Fruit fly (Drosophila melanogaster) whole organism, embryonic: ENCODE data around the gene sxe2.

Experiments used
- B-H1 ChIP-seq: fragments of 200-800 bp; sonication (Bioruptor generic); IDR thresholded peaks from 3 replicates; pipeline ENCODE4 v1.3.6; 2022; ENCODE audit warnings: missing biosample characterization, missing genetic modification characterization
- BtbVII ChIP-seq: fragments of 200-800 bp; sonication (Bioruptor generic); optimal IDR thresholded peaks from 3 replicates; lab custom pipeline; 2017; ENCODE audit warnings: missing biosample characterization, mild to moderate bottlenecking, missing genetic modification characterization
- CG11696 ChIP-seq: fragments of 200-800 bp; sonication (Bioruptor generic); IDR thresholded peaks from 2 replicates; pipeline ENCODE4 v1.3.6; 2022; ENCODE audit warnings: missing biosample characterization, missing genetic modification characterization
- CG12391 ChIP-seq: fragments of 200-800 bp; sonication (Bioruptor generic); optimal IDR thresholded peaks from 3 replicates; lab custom pipeline; 2018; ENCODE audit warnings: missing biosample characterization, mild to moderate bottlenecking, missing genetic modification characterization, moderate library complexity
- CG12659 ChIP-seq: fragments of 200-800 bp; sonication (Bioruptor generic); optimal IDR thresholded peaks from 3 replicates; lab custom pipeline; 2017; ENCODE audit warnings: mild to moderate bottlenecking, missing biosample characterization, missing genetic modification reagents, missing genetic modification characterization
- CG13775 ChIP-seq: fragments of 200-800 bp; sonication (Bioruptor generic); optimal IDR thresholded peaks from 3 replicates; lab custom pipeline; 2017; ENCODE audit warnings: missing biosample characterization, mild to moderate bottlenecking, missing genetic modification characterization
- CG14050 ChIP-seq: fragments of 200-800 bp; sonication (Bioruptor generic); IDR thresholded peaks from 3 replicates; pipeline ENCODE4 v1.3.6; 2022; ENCODE audit warnings: missing biosample characterization, missing genetic modification characterization
- CG14441 ChIP-seq: fragments of 200-800 bp; sonication (Bioruptor generic); IDR thresholded peaks from 2 replicates; pipeline ENCODE4 v1.3.6; 2022; ENCODE audit warnings: missing biosample characterization, missing genetic modification characterization
- CG14965 ChIP-seq: fragments of 200-800 bp; sonication (Bioruptor generic); optimal IDR thresholded peaks from 2 replicates; lab custom pipeline; 2016; ENCODE audit warnings: missing biosample characterization, missing genetic modification characterization, borderline replicate concordance
- CG17385 ChIP-seq: fragments of 200-800 bp; sonication (Bioruptor generic); optimal IDR thresholded peaks from 3 replicates; lab custom pipeline; 2018; ENCODE audit warnings: missing biosample characterization, mild to moderate bottlenecking, missing genetic modification characterization
- CG1832 ChIP-seq: fragments of 200-800 bp; sonication (Bioruptor generic); optimal IDR thresholded peaks from 2 replicates; lab custom pipeline; 2017; ENCODE audit warnings: missing biosample characterization, mild to moderate bottlenecking, missing genetic modification characterization, inconsistent platforms
- CG18599 ChIP-seq: fragments of 200-800 bp; sonication (Bioruptor generic); optimal IDR thresholded peaks from 3 replicates; lab custom pipeline; 2017; ENCODE audit warnings: missing biosample characterization, missing genetic modification characterization, mild to moderate bottlenecking, moderate library complexity, missing genetic modification reagents
- CG2889 ChIP-seq: fragments of 200-800 bp; sonication (Bioruptor generic); IDR thresholded peaks from 3 replicates; pipeline ENCODE4 v1.3.6; 2022; ENCODE audit warnings: missing biosample characterization, missing genetic modification characterization
- CG30020 ChIP-seq: fragments of 200-800 bp; optimal IDR thresholded peaks from 2 replicates; lab custom pipeline; 2019; ENCODE audit warnings: missing biosample characterization, mild to moderate bottlenecking, missing genetic modification characterization, moderate library complexity
- CG30403 ChIP-seq: fragments of 200-800 bp; sonication (Bioruptor generic); optimal IDR thresholded peaks from 3 replicates; lab custom pipeline; 2016; ENCODE audit warnings: missing biosample characterization, missing genetic modification characterization
- CG31365 ChIP-seq: fragments of 200-800 bp; sonication (Bioruptor generic); optimal IDR thresholded peaks from 2 replicates; lab custom pipeline; 2018; ENCODE audit warnings: missing biosample characterization, mild to moderate bottlenecking, missing genetic modification characterization
- CG3163 ChIP-seq: fragments of 200-800 bp; sonication (Bioruptor generic); optimal IDR thresholded peaks from 3 replicates; lab custom pipeline; 2016; ENCODE audit warnings: missing biosample characterization, missing genetic modification characterization
- CG32772 ChIP-seq: fragments of 200-800 bp; sonication (Bioruptor generic); IDR thresholded peaks from 2 replicates; pipeline ENCODE4 v1.3.6; 2022; ENCODE audit warnings: missing biosample characterization, missing genetic modification characterization
- CG4328 ChIP-seq: fragments of 200-800 bp; sonication (Bioruptor generic); optimal IDR thresholded peaks from 3 replicates; lab custom pipeline; 2017; ENCODE audit warnings: missing biosample characterization, missing genetic modification reagents, missing genetic modification characterization
- CG5245 ChIP-seq: fragments of 200-800 bp; sonication (Bioruptor generic); optimal IDR thresholded peaks from 3 replicates; lab custom pipeline; 2016; ENCODE audit warnings: missing biosample characterization, missing genetic modification characterization
- CG7372 ChIP-seq: fragments of 200-800 bp; sonication (Bioruptor generic); IDR thresholded peaks from 2 replicates; pipeline ENCODE4 v1.3.6; 2022; ENCODE audit warnings: missing biosample characterization, missing genetic modification characterization
- Dek ChIP-seq: fragments of 200-800 bp; sonication (Bioruptor generic); optimal IDR thresholded peaks from 3 replicates; lab custom pipeline; 2019; ENCODE audit warnings: missing biosample characterization, mild to moderate bottlenecking, missing genetic modification characterization, moderate library complexity
- Eip74EF ChIP-seq, 2 experiments: fragments of 200-800 bp in 1 of 2; fragments of >200 bp in 1 of 2; sonication (Bioruptor generic) in 1 of 2; optimal IDR thresholded peaks; 2 replicates each; lab custom pipeline; 2017 to 2019; ENCODE audit warnings: missing biosample characterization in 2 of 2, missing genetic modification characterization in 2 of 2, mild to moderate bottlenecking in 1 of 2, moderate library complexity in 1 of 2
- H15 ChIP-seq: fragments of 200-800 bp; sonication (Bioruptor generic); IDR thresholded peaks from 3 replicates; pipeline ENCODE4 v1.3.6; 2022; ENCODE audit warnings: missing biosample characterization, missing genetic modification characterization
- HLH4C ChIP-seq: fragments of 200-800 bp; sonication (Bioruptor generic); IDR thresholded peaks from 3 replicates; pipeline ENCODE4 v1.3.6; 2022; ENCODE audit warnings: missing biosample characterization, missing genetic modification characterization; ENCODE audit not compliant: partially characterized antibody
- Hr78 ChIP-seq, 2 experiments: fragments of 200-800 bp in 1 of 2; fragments of >200 bp in 1 of 2; sonication (Bioruptor generic) in 1 of 2; optimal IDR thresholded peaks; 2 replicates each; lab custom pipeline; 2017 to 2019; ENCODE audit warnings: missing biosample characterization in 2 of 2, missing genetic modification characterization in 2 of 2, mild to moderate bottlenecking in 1 of 2, moderate library complexity in 1 of 2
- Hsf ChIP-seq: fragments of 200-800 bp; sonication (Bioruptor generic); optimal IDR thresholded peaks from 3 replicates; lab custom pipeline; 2016; ENCODE audit warnings: missing biosample characterization, missing genetic modification characterization
- Jarid2 ChIP-seq: fragments of 200-800 bp; sonication (Bioruptor generic); optimal IDR thresholded peaks from 3 replicates; lab custom pipeline; 2017; ENCODE audit warnings: mild to moderate bottlenecking, missing biosample characterization, missing genetic modification reagents, missing genetic modification characterization
- Sox102F ChIP-seq: fragments of 200-800 bp; sonication (Bioruptor generic); optimal IDR thresholded peaks from 2 replicates; lab custom pipeline; 2018; ENCODE audit warnings: missing biosample characterization, mild to moderate bottlenecking, missing genetic modification characterization, moderate library complexity
- Taf1 ChIP-seq: fragments of 200-800 bp; sonication (Bioruptor generic); IDR thresholded peaks from 2 replicates; pipeline ENCODE4 v1.3.6; 2022; ENCODE audit warnings: missing biosample characterization, missing genetic modification characterization
- Usf ChIP-seq: fragments of 200-800 bp; sonication (Bioruptor generic); optimal IDR thresholded peaks from 2 replicates; lab custom pipeline; 2017; ENCODE audit warnings: missing genotype, missing biosample characterization, missing genetic modification characterization
- ac ChIP-seq: fragments of 200-800 bp; sonication (Bioruptor generic); optimal IDR thresholded peaks from 3 replicates; lab custom pipeline; 2017; ENCODE audit warnings: missing biosample characterization, mild to moderate bottlenecking, missing genetic modification characterization
- al ChIP-seq: fragments of 200-800 bp; sonication (Bioruptor generic); IDR thresholded peaks from 2 replicates; pipeline ENCODE4 v1.3.6; 2022; ENCODE audit warnings: missing biosample characterization, missing genetic modification characterization
- aop ChIP-seq: fragments of 200-800 bp; sonication (Bioruptor generic); IDR thresholded peaks from 2 replicates; pipeline ENCODE4 v1.3.6; 2022; ENCODE audit warnings: missing biosample characterization, missing genetic modification characterization
- az2 ChIP-seq: fragments of 200-800 bp; sonication (Bioruptor generic); optimal IDR thresholded peaks from 3 replicates; lab custom pipeline; 2016; ENCODE audit warnings: missing biosample characterization, missing genetic modification characterization
- bigmax ChIP-seq: fragments of 200-800 bp; sonication (Bioruptor generic); optimal IDR thresholded peaks from 2 replicates; lab custom pipeline; 2018; ENCODE audit warnings: missing biosample characterization, mild to moderate bottlenecking, missing genetic modification characterization
- bowl ChIP-seq: fragments of 200-800 bp; sonication (Bioruptor generic); IDR thresholded peaks from 2 replicates; pipeline ENCODE4 v1.3.6; 2022; ENCODE audit warnings: missing biosample characterization, missing genetic modification characterization
- br ChIP-seq: fragments of >200 bp; optimal IDR thresholded peaks from 2 replicates; lab custom pipeline; 2017
- gfzf ChIP-seq: fragments of 200-800 bp; sonication (Bioruptor generic); optimal IDR thresholded peaks from 2 replicates; lab custom pipeline; 2016; ENCODE audit warnings: missing biosample characterization, mild to moderate bottlenecking, missing genetic modification characterization, moderate library complexity
- gro ChIP-seq: fragments of 200-800 bp; sonication (Bioruptor generic); optimal IDR thresholded peaks from 2 replicates; lab custom pipeline; 2016; ENCODE audit warnings: missing biosample characterization, missing genetic modification characterization
- ind ChIP-seq: fragments of 200-800 bp; sonication (Bioruptor generic); optimal IDR thresholded peaks from 3 replicates; lab custom pipeline; 2016; ENCODE audit warnings: missing biosample characterization, missing genetic modification characterization
- jing ChIP-seq: fragments of 200-800 bp; sonication (Bioruptor generic); optimal IDR thresholded peaks from 2 replicates; lab custom pipeline; 2018; ENCODE audit warnings: missing biosample characterization, mild to moderate bottlenecking, missing genetic modification characterization
- ken ChIP-seq: fragments of 200-800 bp; sonication (Bioruptor generic); IDR thresholded peaks from 3 replicates; pipeline ENCODE4 v1.3.6; 2022; ENCODE audit warnings: missing biosample characterization, missing genetic modification characterization
- nerfin-2 ChIP-seq: fragments of 200-800 bp; sonication (Bioruptor generic); IDR thresholded peaks from 2 replicates; pipeline ENCODE4 v1.3.6; 2022; ENCODE audit warnings: missing biosample characterization, missing genetic modification characterization; ENCODE audit not compliant: partially characterized antibody
- nom ChIP-seq: fragments of 200-800 bp; sonication (Bioruptor generic); optimal IDR thresholded peaks from 2 replicates; lab custom pipeline; 2017; ENCODE audit warnings: missing biosample characterization, missing genetic modification characterization, mild to moderate bottlenecking, moderate library complexity, missing genetic modification reagents
- phol ChIP-seq: fragments of 200-800 bp; sonication (Bioruptor generic); optimal IDR thresholded peaks from 3 replicates; lab custom pipeline; 2018; ENCODE audit warnings: missing biosample characterization, mild to moderate bottlenecking, missing genetic modification characterization, moderate library complexity
- pzg ChIP-seq: fragments of 200-800 bp; sonication (Bioruptor generic); optimal IDR thresholded peaks from 3 replicates; lab custom pipeline; 2018; ENCODE audit warnings: missing biosample characterization, mild to moderate bottlenecking, missing genetic modification characterization, moderate library complexity
- sens ChIP-seq: fragments of 200-800 bp; sonication (Bioruptor generic); peaks from one replicate; lab custom pipeline; 2016; ENCODE audit warnings: missing biosample characterization, missing genetic modification characterization
- usp ChIP-seq: fragments of >200 bp; optimal IDR thresholded peaks from 2 replicates; lab custom pipeline; 2017; ENCODE audit warnings: missing biosample characterization, missing genetic modification characterization

sxe2 gene

DNA sequence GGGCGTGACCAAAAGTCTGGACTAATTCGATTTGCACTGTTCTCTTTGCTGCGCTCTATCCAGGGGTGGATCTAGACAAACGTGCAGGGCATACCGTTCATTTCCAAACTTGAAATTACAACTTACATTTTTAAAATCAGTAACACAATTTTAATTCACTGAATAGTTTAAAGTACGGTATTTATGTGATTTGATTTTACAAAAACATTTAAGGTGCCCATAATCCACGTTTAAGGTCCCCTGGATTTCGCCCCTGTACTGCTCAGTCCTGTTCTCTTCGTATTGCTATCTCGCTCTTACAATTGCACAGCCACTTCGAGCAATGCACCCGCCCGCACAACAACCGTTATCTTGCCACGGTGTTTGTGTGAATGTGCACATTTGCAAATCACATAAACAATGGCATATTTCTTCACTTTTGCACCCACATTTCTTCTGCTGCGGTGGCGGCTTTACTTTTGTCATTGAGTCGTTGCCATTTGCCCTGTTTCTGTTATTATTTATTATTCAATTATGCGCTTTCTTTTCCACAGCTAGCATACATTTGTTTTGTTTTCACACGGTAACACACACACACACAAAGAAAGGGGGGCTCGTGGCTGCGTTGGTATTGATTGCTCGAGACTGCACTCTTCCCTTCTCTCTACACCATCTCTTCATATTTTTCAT is 14.1 kb downstream of the sxe2 start (continued):
- peak; percentile 56 for TF ChIP-seq CG13775 (GFP tag; lab: Kevin White, UChicago)
- no peak for TF ChIP-seq nerfin-2
- TF ChIP-seq CG14965 (GFP tag; lab: Kevin White, UChicago), result peak; percentile 28
- peak; percentile 53 for TF ChIP-seq CG12659 (GFP tag; lab: Kevin White, UChicago)
- peak; percentile 75 for TF ChIP-seq ind (GFP tag; lab: Kevin White, UChicago)
- no peak for TF ChIP-seq pzg (GFP tag; lab: Kevin White, UChicago)
- peak; percentile 85 for TF ChIP-seq Sox102F (GFP tag; lab: Kevin White, UChicago)
- TF ChIP-seq nom (GFP tag; lab: Kevin White, UChicago), result peak; percentile 96
- peak; percentile 60 for TF ChIP-seq ac (GFP tag; lab: Kevin White, UChicago)
- peak; percentile 21 for TF ChIP-seq CG30020 (tag; lab: Kevin White, UChicago)
- TF ChIP-seq jing (GFP tag; lab: Kevin White, UChicago), result peak; percentile 60
- TF ChIP-seq CG2889, result no peak
- no peak for TF ChIP-seq BtbVII (GFP tag; lab: Kevin White, UChicago)
- peak; percentile 79 for TF ChIP-seq CG12391
- TF ChIP-seq Taf1 (GFP tag; lab: Robert Waterston, UW), result no peak
- peak; percentile 44 for TF ChIP-seq Jarid2 (GFP tag; lab: Kevin White, UChicago)
- TF ChIP-seq bowl (GFP tag; lab: Robert Waterston, UW), result no peak
- TF ChIP-seq CG7372 (GFP tag; lab: Robert Waterston, UW), result peak; percentile 53; the same call in 1 of the 2 replicates
- TF ChIP-seq ken (GFP tag; lab: Robert Waterston, UW), result peak; percentile 79
- TF ChIP-seq HLH4C (GFP tag; lab: Robert Waterston, UW), result no peak
- peak; percentile 42 for TF ChIP-seq Usf (GFP tag; lab: Kevin White, UChicago)
- peak; percentile 57 for TF ChIP-seq CG14050
- peak; percentile 61 for TF ChIP-seq CG17385 (GFP tag; lab: Kevin White, UChicago)
- peak in 1 of 2 experiments; percentile 30 for TF ChIP-seq Hr78 (GFP tag; optimal IDR thresholded peaks at IDR 0.05; lab: Kevin White, UChicago)
- peak; percentile 77 for TF ChIP-seq CG30403 (GFP tag; lab: Kevin White, UChicago)
- TF ChIP-seq CG11696 (GFP tag; lab: Robert Waterston, UW), result 0 out of 2 replicates have a peak, but pooled peaks have one; percentile 30
- peak; percentile 98 for TF ChIP-seq sens (GFP tag; lab: Kevin White, UChicago)
- no peak for TF ChIP-seq bigmax
- peak in 1 of 2 experiments; percentile 30 for TF ChIP-seq Eip74EF (GFP tag; optimal IDR thresholded peaks at IDR 0.05; lab: Kevin White, UChicago)
- TF ChIP-seq phol (tag; lab: Kevin White, UChicago), result peak; percentile 88
- no peak for TF ChIP-seq CG31365
- TF ChIP-seq CG32772 (GFP tag; lab: Robert Waterston, UW), result peak; percentile 85
- TF ChIP-seq br (lab: Kevin White, UChicago), result no peak
- TF ChIP-seq CG4328 (GFP tag; lab: Kevin White, UChicago), result no peak
- TF ChIP-seq az2 (GFP tag; lab: Kevin White, UChicago), result peak; percentile 81
- TF ChIP-seq CG14441 (GFP tag; lab: Robert Waterston, UW), result peak; percentile 61
- peak; percentile 25 for TF ChIP-seq CG3163 (GFP tag; lab: Kevin White, UChicago)
- peak; percentile 81 for TF ChIP-seq CG5245 (GFP tag; lab: Kevin White, UChicago)
- TF ChIP-seq aop (GFP tag; lab: Robert Waterston, UW), result no peak
- peak; percentile 38; the same call in 1 of the 2 replicates for TF ChIP-seq al (GFP tag; lab: Robert Waterston, UW)
- TF ChIP-seq gro, result no peak
- peak; percentile 62 for TF ChIP-seq CG18599 (GFP tag; lab: Kevin White, UChicago)
- peak; percentile 53 for TF ChIP-seq B-H1
- peak; percentile 6 for TF ChIP-seq Dek (tag; lab: Kevin White, UChicago)
- peak; percentile 12 for TF ChIP-seq CG1832
- peak; percentile 75 for TF ChIP-seq Hsf (GFP tag; lab: Kevin White, UChicago)
- peak; percentile 84 for TF ChIP-seq H15 (GFP tag; lab: Robert Waterston, UW)
- no peak for TF ChIP-seq usp (GFP tag; lab: Kevin White, UChicago)
- no peak for TF ChIP-seq gfzf (GFP tag; lab: Kevin White, UChicago)
